Worm (Caenorhabditis elegans): Measurements from ENCODE around the gene cup-5.

cup-5 gene

ce11 chrIII:7608223-7608622 lies 24.2 kb downstream of the cup-5 start, which contains the start of gene T04A6.3:
TSS of gene T04A6.3 (minus strand) at chrIII:7608323.
- TF ChIP-seq tbx-8 (GFP tag; optimal IDR thresholded peaks at IDR 0.05) (no peak), ztf-11 (tag; optimal IDR thresholded peaks at IDR 0.05) (no peak), hlh-1 (tag; optimal IDR thresholded peaks at IDR 0.05) (no peak), nhr-237 (tag; optimal IDR thresholded peaks at IDR 0.05) (no peak), nhr-12 (tag; optimal IDR thresholded peaks at IDR 0.05) (no peak), blmp-1 (tag; optimal IDR thresholded peaks at IDR 0.05) (no peak)

- TF ChIP-seq cnd-1 (tag; optimal IDR thresholded peaks at IDR 0.05), result no peak
- TF ChIP-seq nhr-28 (tag; optimal IDR thresholded peaks at IDR 0.05), result no peak
- no peak for TF ChIP-seq drap-1 (GFP tag; optimal IDR thresholded peaks at IDR 0.05)
- no peak for TF ChIP-seq ceh-39 (tag; optimal IDR thresholded peaks at IDR 0.05)
- no peak for TF ChIP-seq mep-1 (tag; optimal IDR thresholded peaks at IDR 0.05)
- no peak for TF ChIP-seq flh-1 (GFP tag; optimal IDR thresholded peaks at IDR 0.05)
- no peak for TF ChIP-seq ztf-11 (tag; optimal IDR thresholded peaks at IDR 0.05)
- TF ChIP-seq nhr-237 (tag; optimal IDR thresholded peaks at IDR 0.05), result no peak
- no peak for TF ChIP-seq M03D4.4 (tag; optimal IDR thresholded peaks at IDR 0.05)
- no peak for TF ChIP-seq mls-2 (tag; optimal IDR thresholded peaks at IDR 0.05)
- no peak for TF ChIP-seq hlh-1 (tag; optimal IDR thresholded peaks at IDR 0.05)
- TF ChIP-seq elt-3 (tag; optimal IDR thresholded peaks at IDR 0.05), result no peak
Measured at ce11 chrIII:7609168-7609567, 25.2 kb downstream of the cup-5 start, which contains the start of gene nsph-4.3. TSS of gene nsph-4.3 (minus strand) at chrIII:7609268.

DNA sequence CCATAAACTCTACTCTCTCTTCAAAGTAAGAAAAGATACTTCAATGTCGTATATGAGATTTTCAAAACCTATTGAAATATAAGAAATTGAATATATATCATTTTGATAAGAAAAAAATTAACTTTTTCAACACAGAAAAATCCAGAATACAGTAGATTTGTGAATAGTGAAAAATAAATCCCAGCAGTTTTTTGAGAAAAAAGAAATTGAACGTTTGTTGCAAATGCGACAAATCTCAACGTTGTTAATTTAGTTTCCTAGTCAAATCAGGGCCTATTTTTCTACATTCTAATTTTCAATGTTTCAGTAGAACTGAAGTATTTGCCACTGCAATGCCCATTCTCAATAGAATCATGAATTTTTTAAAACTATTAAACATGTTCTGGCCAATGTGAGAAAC lies 30.5 kb downstream of the cup-5 start, which contains the start of gene T04A6.2:
T04A6.2 (plus strand) TSS at position 301 of the 400 bp plus-strand sequence.
- TF ChIP-seq unc-120 (tag; optimal IDR thresholded peaks at IDR 0.05; ENCODE audit: poor library complexity, severe bottlenecking) (no peak), zip-8 (tag; optimal IDR thresholded peaks at IDR 0.05) (no peak)

DNA sequence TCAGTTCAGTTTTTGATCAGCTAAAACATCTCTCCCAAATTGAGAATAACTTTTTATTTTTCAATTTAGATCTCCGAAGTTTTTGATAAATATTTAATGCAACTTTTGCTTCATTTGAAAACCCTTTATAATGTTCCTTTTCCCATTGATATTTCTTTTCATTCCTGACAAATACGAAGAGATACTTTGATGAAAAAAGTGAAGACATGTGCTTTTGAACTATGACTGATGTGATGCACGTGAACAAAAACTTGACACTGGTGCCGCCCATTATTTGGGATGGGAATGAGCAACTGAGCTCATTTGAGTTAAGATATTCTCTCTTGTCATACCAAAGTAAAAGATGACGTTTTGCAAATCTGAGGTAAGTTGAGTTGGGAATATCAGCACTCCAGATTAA lies 32.2 kb downstream of the cup-5 start, which contains the start of gene T04A6.1:
T04A6.1 (plus strand) TSS at position 301 of the 400 bp plus-strand sequence.
- no peak for TF ChIP-seq nhr-28 (tag; optimal IDR thresholded peaks at IDR 0.05)
- TF ChIP-seq ces-1 (GFP tag; optimal IDR thresholded peaks at IDR 0.05), result no peak
- no peak for TF ChIP-seq tbx-8 (GFP tag; optimal IDR thresholded peaks at IDR 0.05)
- no peak for TF ChIP-seq ceh-39 (tag; optimal IDR thresholded peaks at IDR 0.05)
- no peak for TF ChIP-seq unc-39 (tag; optimal IDR thresholded peaks at IDR 0.05)
- TF ChIP-seq mls-2 (tag; optimal IDR thresholded peaks at IDR 0.05), result no peak
- TF ChIP-seq nhr-237 (tag; optimal IDR thresholded peaks at IDR 0.05), result no peak
- no peak for TF ChIP-seq elt-1 (tag; optimal IDR thresholded peaks at IDR 0.05; ENCODE audit: borderline replicate concordance, insufficient read depth)
- TF ChIP-seq pha-4 (tag; optimal IDR thresholded peaks at IDR 0.05), result no peak
- TF ChIP-seq nhr-2 (tag; optimal IDR thresholded peaks at IDR 0.05), result no peak
- no peak for TF ChIP-seq snpc-4 (tag; optimal IDR thresholded peaks at IDR 0.05)
- no peak for TF ChIP-seq nhr-12 (tag; optimal IDR thresholded peaks at IDR 0.05)
- no peak for TF ChIP-seq lsy-2 (tag; optimal IDR thresholded peaks at IDR 0.05)
- no peak for TF ChIP-seq mab-5 (tag; optimal IDR thresholded peaks at IDR 0.05)
- no peak for TF ChIP-seq lin-32 (GFP tag; optimal IDR thresholded peaks at IDR 0.05)

DNA sequence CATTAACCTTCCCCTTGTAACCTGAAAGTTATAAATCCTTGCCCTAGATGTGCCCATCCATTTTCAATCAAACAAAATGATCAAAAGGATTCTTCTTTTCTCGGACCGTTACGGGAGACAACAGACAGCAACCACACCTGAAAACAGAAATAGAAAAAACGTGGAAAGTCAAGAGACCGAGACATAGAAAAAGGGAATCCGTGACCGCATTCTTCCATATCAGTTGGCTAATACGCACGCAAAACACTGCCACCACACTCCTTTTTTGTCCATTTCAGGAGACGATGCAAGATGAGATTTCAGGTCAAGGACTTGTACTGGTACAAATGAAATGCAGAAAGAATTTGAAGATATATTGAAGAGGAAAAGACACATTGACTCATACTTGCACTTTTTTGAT lies 34.3 kb downstream of the cup-5 start:
- TF ChIP-seq unc-120 (tag; optimal IDR thresholded peaks at IDR 0.05; ENCODE audit: poor library complexity, severe bottlenecking) (no peak), snpc-4 (tag; optimal IDR thresholded peaks at IDR 0.05) (no peak), nhr-2 (tag; optimal IDR thresholded peaks at IDR 0.05) (no peak), unc-62 (GFP tag; optimal IDR thresholded peaks at IDR 0.05) (no peak)

- TF ChIP-seq lin-32 (GFP tag; optimal IDR thresholded peaks at IDR 0.05) (no peak), mep-1 (tag; optimal IDR thresholded peaks at IDR 0.05) (no peak), ceh-83 (GFP tag; optimal IDR thresholded peaks at IDR 0.05) (no peak), elt-1 (tag; optimal IDR thresholded peaks at IDR 0.05; ENCODE audit: borderline replicate concordance, insufficient read depth) (no peak), zip-8 (tag; optimal IDR thresholded peaks at IDR 0.05) (no peak), cnd-1 (tag; optimal IDR thresholded peaks at IDR 0.05) (no peak), nhr-12 (tag; optimal IDR thresholded peaks at IDR 0.05) (no peak), ceh-43 (GFP tag; optimal IDR thresholded peaks at IDR 0.05) (no peak), bed-3 (GFP tag; optimal IDR thresholded peaks at IDR 0.05) (no peak), hlh-1 (tag; optimal IDR thresholded peaks at IDR 0.05) (no peak), lsy-2 (tag; optimal IDR thresholded peaks at IDR 0.05) (no peak)
Measured at ce11 chrIII:7619846-7620245, 35.9 kb downstream of the cup-5 start.
